Worm (Caenorhabditis elegans): Measurements from ENCODE around the gene srg-16.

DNA sequence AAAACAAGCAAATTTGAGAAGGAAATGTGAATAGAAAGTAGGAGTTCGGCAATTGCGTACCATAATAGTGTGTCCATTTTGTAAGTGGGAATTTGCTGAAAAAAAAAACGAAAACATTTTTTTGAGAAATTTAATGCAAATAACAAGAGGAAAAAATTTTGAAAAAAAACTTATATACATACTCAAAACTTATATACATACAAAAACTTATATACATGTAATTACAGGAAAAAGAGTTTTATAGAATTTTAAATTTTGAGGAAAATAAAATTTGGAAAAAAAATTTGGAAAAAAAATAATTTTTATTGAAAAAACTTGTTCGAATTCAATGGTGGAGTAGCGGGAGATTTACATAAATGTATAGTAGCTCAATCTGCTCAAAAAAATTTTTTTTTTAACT lies 35.9 kb downstream of the srg-16 start, which contains the start of gene ador-1:
- TF ChIP-seq sea-2 (GFP tag; IDR thresholded peaks at IDR 0.05), result no peak
- no peak for TF ChIP-seq nfya-1 (tag; optimal IDR thresholded peaks at IDR 0.05; ENCODE audit: borderline replicate concordance, insufficient read depth)
- no peak for TF ChIP-seq hmg-1.2 (GFP tag; IDR thresholded peaks at IDR 0.05)
- no peak for TF ChIP-seq ama-1 (optimal IDR thresholded peaks at IDR 0.05)
- TF ChIP-seq ama-1 (GFP tag; optimal IDR thresholded peaks at IDR 0.05), result no peak
- no peak for TF ChIP-seq let-607 (tag; optimal IDR thresholded peaks at IDR 0.05)
- TF ChIP-seq pha-4 (tag; optimal IDR thresholded peaks at IDR 0.05), result no peak
- no peak for TF ChIP-seq ztf-22 (GFP tag; optimal IDR thresholded peaks at IDR 0.05)
- TF ChIP-seq aptf-3 (GFP tag; IDR thresholded peaks at IDR 0.05), result no peak
- no peak for TF ChIP-seq Y56A3A.18 (GFP tag; IDR thresholded peaks at IDR 0.05)
- no peak for TF ChIP-seq mxl-1 (tag; optimal IDR thresholded peaks at IDR 0.05)
- TF ChIP-seq snpc-4 (GFP tag; optimal IDR thresholded peaks at IDR 0.05), result no peak
- no peak for TF ChIP-seq snpc-4 (tag; optimal IDR thresholded peaks at IDR 0.05)
- no peak for TF ChIP-seq him-1 (tag; optimal IDR thresholded peaks at IDR 0.05)

All from whole organism, young adult.